Comparison of ENCODE assay signal across 2 worm cellular contexts in genomic region chrX:12664987-12665451, ce11.
TF ChIP-seq lines count a peak whose summit lies in the region.

No protein-coding gene starts in this region.

TF ChIP-seq in whole organism, L4 larva, 104 proteins besides CTCF, POLR2A, EP300 and RAD21 (continued from another document):
- peak; percentile 85 for TF ChIP-seq spr-1 (tag; optimal IDR thresholded peaks at IDR 0.05; lab: Kevin White, UChicago)
- TF ChIP-seq snpc-4 (tag; optimal IDR thresholded peaks at IDR 0.05; lab: Kevin White, UChicago), result no peak
- TF ChIP-seq daf-12 (tag; optimal IDR thresholded peaks at IDR 0.05; lab: Kevin White, UChicago), result no peak
- TF ChIP-seq ztf-7 (tag; optimal IDR thresholded peaks at IDR 0.05; lab: Kevin White, UChicago), result peak; percentile 54
- no peak for TF ChIP-seq attf-4 (tag; optimal IDR thresholded peaks at IDR 0.05; lab: Kevin White, UChicago)
- TF ChIP-seq lsy-2 (tag; optimal IDR thresholded peaks at IDR 0.05; lab: Kevin White, UChicago), result peak in 1 of 2 experiments; percentile 60
- peak; percentile 95 for TF ChIP-seq pha-4 (GFP tag; IDR thresholded peaks at IDR 0.05; lab: Robert Waterston, UW)
- TF ChIP-seq pha-4 (tag; optimal IDR thresholded peaks at IDR 0.05; lab: Kevin White, UChicago), result no peak
- TF ChIP-seq unc-39 (tag; optimal IDR thresholded peaks at IDR 0.05; lab: Kevin White, UChicago), result no peak
- TF ChIP-seq lir-3 (tag; optimal IDR thresholded peaks at IDR 0.05; lab: Kevin White, UChicago), result peak; percentile 63
- no peak for TF ChIP-seq skn-1 (tag; optimal IDR thresholded peaks at IDR 0.05; lab: Kevin White, UChicago)
- peak in 1 of 2 experiments; percentile 90 for TF ChIP-seq unc-62 (GFP tag; optimal IDR thresholded peaks at IDR 0.05 in 1 of 2; lab: Kevin White, UChicago)
- TF ChIP-seq unc-62 (tag; optimal IDR thresholded peaks at IDR 0.05; lab: Kevin White, UChicago), result no peak
- TF ChIP-seq mxl-2 (GFP tag; conservative IDR thresholded peaks at IDR 0.05; lab: Robert Waterston, UW), result peak; percentile 81
- 0 out of 2 replicates have a peak, but pooled peaks have one; percentile 73 for TF ChIP-seq daf-8 (GFP tag; IDR thresholded peaks at IDR 0.05; lab: Robert Waterston, UW)
- peak; percentile 66 for TF ChIP-seq spr-3 (GFP tag; optimal IDR thresholded peaks at IDR 0.05; lab: Kevin White, UChicago)
- peak; percentile 28 for TF ChIP-seq F49E8.2 (tag; optimal IDR thresholded peaks at IDR 0.05; lab: Kevin White, UChicago; ENCODE audit: borderline replicate concordance)
- no peak for TF ChIP-seq aha-1 (tag; lab: Kevin White, UChicago)
- peak; percentile 89 for TF ChIP-seq sdz-12 (GFP tag; optimal IDR thresholded peaks at IDR 0.05; lab: Kevin White, UChicago)
- peak; percentile 14 for TF ChIP-seq ama-1 (optimal IDR thresholded peaks at IDR 0.05; lab: Kevin White, UChicago)
- TF ChIP-seq lim-7 (GFP tag; IDR thresholded peaks at IDR 0.05; lab: Robert Waterston, UW), result peak; percentile 96
- TF ChIP-seq nhr-10 (tag; optimal IDR thresholded peaks at IDR 0.05; lab: Kevin White, UChicago), result peak; percentile 1
- peak; percentile 76 for TF ChIP-seq php-3 (GFP tag; IDR thresholded peaks at IDR 0.05; lab: Robert Waterston, UW)
- TF ChIP-seq zip-11 (GFP tag; IDR thresholded peaks at IDR 0.05; lab: Robert Waterston, UW), result peak; percentile 79; the same call in 1 of the 2 replicates
- TF ChIP-seq ztf-11 (tag; optimal IDR thresholded peaks at IDR 0.05; lab: Kevin White, UChicago), result no peak
- TF ChIP-seq hif-1 (tag; optimal IDR thresholded peaks at IDR 0.05; lab: Kevin White, UChicago), result peak; percentile 30 to 66
- TF ChIP-seq T20F7.1 (GFP tag; optimal IDR thresholded peaks at IDR 0.05; lab: Kevin White, UChicago), result peak; percentile 27
- peak; percentile 61; the same call in 1 of the 2 replicates for TF ChIP-seq dmd-9 (GFP tag; IDR thresholded peaks at IDR 0.05; lab: Robert Waterston, UW)
- peak; percentile 84 for TF ChIP-seq ZK337.2 (GFP tag; IDR thresholded peaks at IDR 0.05; lab: Robert Waterston, UW)
- TF ChIP-seq duxl-1 (tag; optimal IDR thresholded peaks at IDR 0.05; lab: Kevin White, UChicago; ENCODE audit: poor library complexity), result peak; percentile 85
- TF ChIP-seq zfp-2 (tag; optimal IDR thresholded peaks at IDR 0.05; lab: Kevin White, UChicago), result no peak
- TF ChIP-seq daf-16 (GFP tag; optimal IDR thresholded peaks at IDR 0.05; lab: Kevin White, UChicago), result peak; percentile 80 to 82
- peak; percentile 16 for TF ChIP-seq daf-16 (tag; optimal IDR thresholded peaks at IDR 0.05; lab: Kevin White, UChicago)
- peak; percentile 77 for TF ChIP-seq saeg-2 (GFP tag; IDR thresholded peaks at IDR 0.05; lab: Robert Waterston, UW)
- TF ChIP-seq hmg-1.1 (GFP tag; IDR thresholded peaks at IDR 0.05; lab: Robert Waterston, UW), result peak; percentile 96
- TF ChIP-seq arid-1 (GFP tag; conservative IDR thresholded peaks at IDR 0.05; lab: Robert Waterston, UW), result peak; percentile 95
- peak; percentile 92 for TF ChIP-seq nhr-41 (GFP tag; IDR thresholded peaks at IDR 0.05; lab: Robert Waterston, UW)
- peak; percentile 92 for TF ChIP-seq Y75B8A.6 (GFP tag; IDR thresholded peaks at IDR 0.05; lab: Robert Waterston, UW)
- peak; percentile 67 for TF ChIP-seq mxl-3 (GFP tag; optimal IDR thresholded peaks at IDR 0.05; lab: Kevin White, UChicago)
- no peak for TF ChIP-seq nhr-76 (tag; optimal IDR thresholded peaks at IDR 0.05; lab: Kevin White, UChicago)
- peak; percentile 71 for TF ChIP-seq zip-2 (tag; optimal IDR thresholded peaks at IDR 0.05; lab: Kevin White, UChicago)
- peak; percentile 85 for TF ChIP-seq mep-1 (tag; optimal IDR thresholded peaks at IDR 0.05; lab: Kevin White, UChicago)
- peak; percentile 76 for TF ChIP-seq madf-9 (GFP tag; conservative IDR thresholded peaks at IDR 0.05; lab: Robert Waterston, UW)
- peak; percentile 44 to 55 for TF ChIP-seq mdl-1 (tag; optimal IDR thresholded peaks at IDR 0.05; lab: Kevin White, UChicago)
- TF ChIP-seq set-16 (GFP tag; IDR thresholded peaks at IDR 0.05; lab: Robert Waterston, UW), result peak; percentile 52; the same call in 1 of the 2 replicates
- peak; percentile 73 for TF ChIP-seq ceh-20 (GFP tag; IDR thresholded peaks at IDR 0.05; lab: Robert Waterston, UW)
- peak; percentile 91 for TF ChIP-seq lin-1 (GFP tag; IDR thresholded peaks at IDR 0.05; lab: Robert Waterston, UW)

TF ChIP-seq in whole organism, late embryonic, 69 proteins besides CTCF, POLR2A, EP300 and RAD21 (continued from another document):
- no peak for TF ChIP-seq elt-4 (tag; optimal IDR thresholded peaks at IDR 0.05; lab: Kevin White, UChicago)
- peak; percentile 91 for TF ChIP-seq eyg-1 (tag; optimal IDR thresholded peaks at IDR 0.05; lab: Kevin White, UChicago)
- TF ChIP-seq ztf-16 (tag; optimal IDR thresholded peaks at IDR 0.05; lab: Kevin White, UChicago), result peak; percentile 91
- no peak for TF ChIP-seq pros-1 (tag; optimal IDR thresholded peaks at IDR 0.05; lab: Kevin White, UChicago)
- peak; percentile 70 for TF ChIP-seq nfya-1 (tag; optimal IDR thresholded peaks at IDR 0.05; lab: Kevin White, UChicago)
